Fruit fly (Drosophila melanogaster) whole organism, embryonic: Measurements from ENCODE around the gene CG33293.
A peak's percentile ranks its signal among the peaks of the same experiment; 100 is the strongest.

Experiments used
- Asciz ChIP-seq: fragments of 200-800 bp; sonication (Bioruptor generic); optimal IDR thresholded peaks from 2 replicates; lab custom pipeline; 2017; ENCODE audit warnings: missing biosample characterization, mild to moderate bottlenecking, missing genetic modification characterization, missing genetic modification reagents
- Atf6 ChIP-seq: fragments of 200-800 bp; sonication (Bioruptor generic); IDR thresholded peaks from 2 replicates; pipeline ENCODE4 v1.3.6; 2022; ENCODE audit warnings: missing biosample characterization, missing genetic modification characterization
- CG12155 ChIP-seq: fragments of 200-800 bp; sonication (Bioruptor generic); optimal IDR thresholded peaks from 3 replicates; lab custom pipeline; 2016; ENCODE audit warnings: missing biosample characterization, missing genetic modification characterization
- CG12219 ChIP-seq: fragments of 200-800 bp; sonication (Bioruptor generic); optimal IDR thresholded peaks from 3 replicates; lab custom pipeline; 2018; ENCODE audit warnings: missing biosample characterization, mild to moderate bottlenecking, missing genetic modification characterization
- CG13287 ChIP-seq: fragments of 200-800 bp; sonication (Bioruptor generic); IDR thresholded peaks from 2 replicates; pipeline ENCODE4 v1.3.6; 2022; ENCODE audit warnings: missing biosample characterization, missing genetic modification characterization; ENCODE audit not compliant: partially characterized antibody
- CG13296 ChIP-seq: fragments of 200-800 bp; sonication (Bioruptor generic); optimal IDR thresholded peaks from 3 replicates; lab custom pipeline; 2018; ENCODE audit warnings: missing biosample characterization, mild to moderate bottlenecking, missing genetic modification characterization
- CG15011 ChIP-seq: fragments of 200-800 bp; sonication (Bioruptor generic); optimal IDR thresholded peaks from 3 replicates; lab custom pipeline; 2018; ENCODE audit warnings: missing biosample characterization, mild to moderate bottlenecking, missing genetic modification characterization
- CG15269 ChIP-seq: fragments of 200-800 bp; sonication (Bioruptor generic); optimal IDR thresholded peaks from 2 replicates; lab custom pipeline; 2018; ENCODE audit warnings: missing biosample characterization, mild to moderate bottlenecking, missing genetic modification characterization, moderate library complexity
- CG15696 ChIP-seq: fragments of 200-800 bp; sonication (Bioruptor generic); optimal IDR thresholded peaks from 2 replicates; lab custom pipeline; 2019; ENCODE audit warnings: missing biosample characterization, mild to moderate bottlenecking, missing genetic modification characterization, moderate library complexity
- CG17385 ChIP-seq: fragments of 200-800 bp; sonication (Bioruptor generic); optimal IDR thresholded peaks from 3 replicates; lab custom pipeline; 2018; ENCODE audit warnings: missing biosample characterization, mild to moderate bottlenecking, missing genetic modification characterization
- CG17568 ChIP-seq: fragments of 200-800 bp; sonication (Bioruptor generic); optimal IDR thresholded peaks from 2 replicates; lab custom pipeline; 2018; ENCODE audit warnings: missing biosample characterization, mild to moderate bottlenecking, missing genetic modification characterization, moderate library complexity
- CG17829 ChIP-seq: fragments of 200-800 bp; optimal IDR thresholded peaks from 2 replicates; lab custom pipeline; 2019; ENCODE audit warnings: missing biosample characterization, mild to moderate bottlenecking, missing genetic modification characterization, moderate library complexity
- CG18599 ChIP-seq: fragments of 200-800 bp; sonication (Bioruptor generic); optimal IDR thresholded peaks from 3 replicates; lab custom pipeline; 2017; ENCODE audit warnings: missing biosample characterization, missing genetic modification characterization, mild to moderate bottlenecking, moderate library complexity, missing genetic modification reagents
- CG2129 ChIP-seq: fragments of 200-800 bp; sonication (Bioruptor generic); IDR thresholded peaks from 2 replicates; pipeline ENCODE4 v1.3.6; 2022; ENCODE audit warnings: missing biosample characterization, missing genetic modification characterization; ENCODE audit not compliant: partially characterized antibody
- CG31365 ChIP-seq: fragments of 200-800 bp; sonication (Bioruptor generic); optimal IDR thresholded peaks from 2 replicates; lab custom pipeline; 2018; ENCODE audit warnings: missing biosample characterization, mild to moderate bottlenecking, missing genetic modification characterization
- CG34376 ChIP-seq: fragments of 200-800 bp; sonication (Bioruptor generic); optimal IDR thresholded peaks from 2 replicates; lab custom pipeline; 2018; ENCODE audit warnings: missing biosample characterization, mild to moderate bottlenecking, missing genetic modification characterization
- CG3847 ChIP-seq: fragments of 200-800 bp; sonication (Bioruptor generic); IDR thresholded peaks from 2 replicates; pipeline ENCODE4 v1.3.6; 2022; ENCODE audit warnings: missing biosample characterization, missing genetic modification characterization
- CG4730 ChIP-seq: fragments of 200-800 bp; sonication (Bioruptor generic); IDR thresholded peaks from 2 replicates; pipeline ENCODE4 v1.3.6; 2022; ENCODE audit warnings: missing biosample characterization, missing genetic modification characterization
- CG5953 ChIP-seq: fragments of 200-800 bp; sonication (Bioruptor generic); IDR thresholded peaks from 2 replicates; pipeline ENCODE4 v1.3.6; 2022; ENCODE audit warnings: missing biosample characterization, missing genetic modification characterization
- CG6791 ChIP-seq: fragments of 200-800 bp; sonication (Bioruptor generic); IDR thresholded peaks from 3 replicates; pipeline ENCODE4 v1.3.6; 2022; ENCODE audit warnings: missing biosample characterization, missing genetic modification characterization; ENCODE audit not compliant: partially characterized antibody
- CoRest ChIP-seq: fragments of 200-800 bp; sonication (Bioruptor generic); optimal IDR thresholded peaks from 3 replicates; lab custom pipeline; 2018; ENCODE audit warnings: missing biosample characterization, mild to moderate bottlenecking, missing genetic modification characterization, moderate library complexity
- Dek ChIP-seq: fragments of 200-800 bp; sonication (Bioruptor generic); optimal IDR thresholded peaks from 3 replicates; lab custom pipeline; 2019; ENCODE audit warnings: missing biosample characterization, mild to moderate bottlenecking, missing genetic modification characterization, moderate library complexity
- Dip3 ChIP-seq: fragments of 200-800 bp; sonication (Bioruptor generic); optimal IDR thresholded peaks from 3 replicates; lab custom pipeline; 2016; ENCODE audit warnings: missing biosample characterization, missing genetic modification characterization
- Dp ChIP-seq: fragments of 200-800 bp; sonication (Bioruptor generic); optimal IDR thresholded peaks from 2 replicates; lab custom pipeline; 2018; ENCODE audit warnings: missing biosample characterization, mild to moderate bottlenecking, missing genetic modification characterization, moderate library complexity
- Fer3 ChIP-seq: fragments of 200-800 bp; sonication (Bioruptor generic); optimal IDR thresholded peaks from 2 replicates; lab custom pipeline; 2018; ENCODE audit warnings: missing biosample characterization, mild to moderate bottlenecking, missing genetic modification characterization, moderate library complexity
- Gug ChIP-seq: fragments of 200-800 bp; sonication (Bioruptor generic); IDR thresholded peaks from 4 replicates; pipeline ENCODE4 v1.3.6; 2022; ENCODE audit warnings: missing biosample characterization, missing genetic modification characterization
- HHEX ChIP-seq: fragments of 200-800 bp; sonication (Bioruptor generic); optimal IDR thresholded peaks from 3 replicates; lab custom pipeline; 2017; ENCODE audit warnings: missing biosample characterization, mild to moderate bottlenecking, missing genetic modification characterization, missing genetic modification reagents
- HLH54F ChIP-seq: fragments of 200-800 bp; sonication (Bioruptor generic); optimal IDR thresholded peaks from 3 replicates; lab custom pipeline; 2016; ENCODE audit warnings: missing biosample characterization, missing genetic modification characterization
- HmgZ ChIP-seq: fragments of 200-800 bp; sonication (Bioruptor generic); optimal IDR thresholded peaks from 2 replicates; lab custom pipeline; 2018; ENCODE audit warnings: missing biosample characterization, mild to moderate bottlenecking, missing genetic modification characterization
- Hr51 ChIP-seq, 2 experiments: fragments of 200-800 bp; sonication (Bioruptor generic); optimal IDR thresholded peaks; 2 replicates in 1 of 2; 3 replicates in 1 of 2; lab custom pipeline; 2016 to 2018; ENCODE audit warnings: missing biosample characterization in 2 of 2, missing genetic modification characterization in 2 of 2, mild to moderate bottlenecking in 1 of 2, moderate library complexity in 1 of 2
- MESR4 ChIP-seq: fragments of 200-800 bp; sonication (Bioruptor generic); optimal IDR thresholded peaks from 2 replicates; lab custom pipeline; 2018; ENCODE audit warnings: missing biosample characterization, mild to moderate bottlenecking, missing genetic modification characterization, moderate library complexity
- Myb ChIP-seq: fragments of 200-800 bp; sonication (Bioruptor generic); optimal IDR thresholded peaks from 2 replicates; lab custom pipeline; 2016; ENCODE audit warnings: missing biosample characterization, missing genetic modification characterization
- PHDP ChIP-seq: fragments of 200-800 bp; sonication (Bioruptor generic); optimal IDR thresholded peaks from 3 replicates; lab custom pipeline; 2018; ENCODE audit warnings: missing biosample characterization, mild to moderate bottlenecking, missing genetic modification characterization, moderate library complexity
- ash1 ChIP-seq: fragments of 200-800 bp; sonication (Bioruptor generic); optimal IDR thresholded peaks from 2 replicates; lab custom pipeline; 2018; ENCODE audit warnings: missing biosample characterization, mild to moderate bottlenecking, missing genetic modification characterization
- bsh ChIP-seq, 2 experiments: fragments of 200-800 bp; sonication (Bioruptor generic); optimal IDR thresholded peaks; 2 replicates each; lab custom pipeline; 2017 to 2018; ENCODE audit warnings: mild to moderate bottlenecking in 2 of 2, missing biosample characterization in 2 of 2, missing genetic modification characterization in 2 of 2, moderate library complexity in 1 of 2
- chif ChIP-seq, 2 experiments: fragments of 200-800 bp; sonication (Bioruptor generic); optimal IDR thresholded peaks; 3 replicates each; lab custom pipeline; 2016; ENCODE audit warnings: missing biosample characterization in 2 of 2, missing genetic modification characterization in 2 of 2
- disco-r ChIP-seq: fragments of 200-800 bp; sonication (Bioruptor generic); optimal IDR thresholded peaks from 2 replicates; lab custom pipeline; 2016; ENCODE audit warnings: missing biosample characterization, missing genetic modification characterization
- fd96Cb ChIP-seq: fragments of 200-800 bp; sonication (Bioruptor generic); optimal IDR thresholded peaks from 2 replicates; lab custom pipeline; 2018; ENCODE audit warnings: missing biosample characterization, mild to moderate bottlenecking, missing genetic modification characterization, moderate library complexity
- her ChIP-seq: fragments of 200-800 bp; sonication (Bioruptor generic); optimal IDR thresholded peaks from 2 replicates; lab custom pipeline; 2016; ENCODE audit warnings: missing biosample characterization, missing genetic modification characterization
- ind ChIP-seq: fragments of 200-800 bp; sonication (Bioruptor generic); optimal IDR thresholded peaks from 3 replicates; lab custom pipeline; 2016; ENCODE audit warnings: missing biosample characterization, missing genetic modification characterization
- lab ChIP-seq: fragments of 200-800 bp; sonication (Bioruptor generic); optimal IDR thresholded peaks from 3 replicates; lab custom pipeline; 2017; ENCODE audit warnings: missing biosample characterization, missing genetic modification characterization, mild to moderate bottlenecking, moderate library complexity, missing genetic modification reagents
- lilli ChIP-seq: fragments of 200-800 bp; sonication (Bioruptor generic); optimal IDR thresholded peaks from 3 replicates; lab custom pipeline; 2016; ENCODE audit warnings: missing biosample characterization, missing genetic modification characterization
- onecut ChIP-seq: fragments of 200-800 bp; sonication (Bioruptor generic); IDR thresholded peaks from 2 replicates; pipeline ENCODE4 v1.3.6; 2022; ENCODE audit warnings: missing biosample characterization, missing genetic modification characterization
- psq ChIP-seq: fragments of 200-800 bp; sonication (Bioruptor generic); optimal IDR thresholded peaks from 2 replicates; lab custom pipeline; 2017; ENCODE audit warnings: missing biosample characterization, missing genetic modification characterization
- pzg ChIP-seq: fragments of 200-800 bp; sonication (Bioruptor generic); optimal IDR thresholded peaks from 3 replicates; lab custom pipeline; 2018; ENCODE audit warnings: missing biosample characterization, mild to moderate bottlenecking, missing genetic modification characterization, moderate library complexity
- rib ChIP-seq: fragments of 200-800 bp; sonication (Bioruptor generic); IDR thresholded peaks from 2 replicates; pipeline ENCODE4 v1.3.6; 2022; ENCODE audit warnings: missing biosample characterization, missing genetic modification characterization
- sug ChIP-seq: fragments of 200-800 bp; optimal IDR thresholded peaks from 2 replicates; lab custom pipeline; 2019; ENCODE audit warnings: missing biosample characterization, mild to moderate bottlenecking, missing genetic modification characterization, moderate library complexity
- tgo ChIP-seq: fragments of 200-800 bp; sonication (Bioruptor generic); IDR thresholded peaks from 3 replicates; pipeline ENCODE4 v1.3.6; 2022; ENCODE audit warnings: missing biosample characterization, missing genetic modification characterization
- usp ChIP-seq: fragments of >200 bp; optimal IDR thresholded peaks from 2 replicates; lab custom pipeline; 2017; ENCODE audit warnings: missing biosample characterization, missing genetic modification characterization

The CG33293 gene

dm6 chr3R:5278627-5279026, 38.1 kb upstream of the CG33293 start (continued):
- no peak for TF ChIP-seq CG31365 (tag; lab: Kevin White, UChicago)
- TF ChIP-seq chif (GFP tag; optimal IDR thresholded peaks at IDR 0.05; lab: Kevin White, UChicago) = no peak
- TF ChIP-seq CG17829 = no peak
- TF ChIP-seq Dp = no peak
- peak; percentile 81 for TF ChIP-seq lab (GFP tag; lab: Kevin White, UChicago)
- no peak for TF ChIP-seq Hr51 (GFP tag; optimal IDR thresholded peaks at IDR 0.05; lab: Kevin White, UChicago)
- peak; percentile 11 for TF ChIP-seq CG18599 (GFP tag; lab: Kevin White, UChicago)
- TF ChIP-seq rib = 0 out of 2 replicates have a peak, but pooled peaks have one; percentile 40
- no peak for TF ChIP-seq CG17385 (GFP tag; lab: Kevin White, UChicago)
- TF ChIP-seq CG3847 (GFP tag; lab: Robert Waterston, UW) = no peak
- TF ChIP-seq usp (GFP tag; lab: Kevin White, UChicago) = no peak
- no peak for TF ChIP-seq CG5953
- no peak for TF ChIP-seq CG4730 (GFP tag; lab: Robert Waterston, UW)
- TF ChIP-seq HmgZ = no peak
- no peak for TF ChIP-seq CG15269
- TF ChIP-seq sug (tag; lab: Kevin White, UChicago) = peak; percentile 99
- TF ChIP-seq CG12219 (GFP tag; lab: Kevin White, UChicago) = no peak
- TF ChIP-seq Dek (tag; lab: Kevin White, UChicago) = no peak
- TF ChIP-seq onecut (GFP tag; lab: Robert Waterston, UW) = no peak
- peak; percentile 83 for TF ChIP-seq CG34376 (GFP tag; lab: Kevin White, UChicago)
- TF ChIP-seq Dip3 = no peak
- TF ChIP-seq CG13287 (GFP tag; lab: Robert Waterston, UW) = no peak
- TF ChIP-seq bsh (GFP tag; optimal IDR thresholded peaks at IDR 0.05; lab: Kevin White, UChicago) = no peak
- TF ChIP-seq Atf6 (GFP tag; lab: Robert Waterston, UW) = no peak

dm6 chr3R:5277735-5278134, 37.2 kb upstream of the CG33293 start, which contains the start of gene CG31538:
CG31538 (minus strand) TSS chr3R:5277835.
- TF ChIP-seq PHDP (no peak), CoRest (tag; lab: Kevin White, UChicago) (no peak), psq (GFP tag; lab: Kevin White, UChicago) (no peak), CG17568 (no peak), CG15011 (GFP tag; lab: Kevin White, UChicago) (no peak), lilli (no peak), tgo (GFP tag; lab: Robert Waterston, UW) (no peak), fd96Cb (tag; lab: Kevin White, UChicago) (no peak), Fer3 (no peak), ash1 (GFP tag; lab: Kevin White, UChicago) (no peak), Myb (GFP tag; lab: Kevin White, UChicago) (no peak), disco-r (GFP tag; lab: Kevin White, UChicago) (no peak), CG2129 (GFP tag; lab: Robert Waterston, UW) (no peak)

dm6 chr3R:5270806-5271205, 30.3 kb upstream of the CG33293 start:
- no peak for TF ChIP-seq CG15696 (tag; lab: Kevin White, UChicago)
- TF ChIP-seq HLH54F (GFP tag; lab: Kevin White, UChicago) = no peak
- 0 out of 3 replicates have a peak, but pooled peaks have one; percentile 20 for TF ChIP-seq CG6791
- peak; percentile 2 for TF ChIP-seq pzg
- TF ChIP-seq CG13287 (GFP tag; lab: Robert Waterston, UW) = no peak
- peak; percentile 7 for TF ChIP-seq MESR4 (GFP tag; lab: Kevin White, UChicago)
- peak; percentile 20 for TF ChIP-seq her (GFP tag; lab: Kevin White, UChicago)
- peak; percentile 11; the same call in 2 of the 4 replicates for TF ChIP-seq Gug (GFP tag; lab: Robert Waterston, UW)
- TF ChIP-seq CG13296 = peak; percentile 6
- TF ChIP-seq HHEX = peak; percentile 25
- TF ChIP-seq Asciz = no peak
- TF ChIP-seq CG12155 (GFP tag; lab: Kevin White, UChicago) = peak; percentile 25
- TF ChIP-seq ind (GFP tag; lab: Kevin White, UChicago) = peak; percentile 19
